Worm (Caenorhabditis elegans) whole organism, L4/young adult: ENCODE results near the gene clec-136.

ENCODE experiments used
- W03F9.2 ChIP-seq: fragments of 150-350 bp; optimal IDR thresholded peaks from 2 replicates; lab custom pipeline; 2014; ENCODE audit warnings: missing biosample characterization, missing genetic modification characterization
- dao-5 ChIP-seq: sonication (generic microtip); optimal IDR thresholded peaks from 2 replicates; lab custom pipeline; 2016; ENCODE audit warnings: missing genotype, missing genetic modification characterization, moderate library complexity, missing compliant biosample characterization
- him-1 ChIP-seq: sonication (generic microtip); optimal IDR thresholded peaks from 2 replicates; lab custom pipeline; 2016; ENCODE audit warnings: missing genotype, missing genetic modification reagents, missing genetic modification characterization, missing compliant biosample characterization

ce11 chrII:4604149-4604548 is 12.2 kb downstream of the clec-136 start:
- no peak for TF ChIP-seq him-1 (tag; lab: Kevin White, UChicago)
- TF ChIP-seq dao-5 (tag; lab: Kevin White, UChicago), result no peak
- peak; percentile 3 for TF ChIP-seq W03F9.2
